Fruit fly (Drosophila melanogaster) whole organism, wandering third instar larva: ENCODE results near the gene CG14130.

ENCODE experiments used
- Hr78 ChIP-seq: fragments of >200 bp; optimal IDR thresholded peaks from 2 replicates; lab custom pipeline; 2017; ENCODE audit warnings: missing biosample characterization, missing genetic modification characterization
- usp ChIP-seq: fragments of >200 bp; optimal IDR thresholded peaks from 2 replicates; lab custom pipeline; 2017; ENCODE audit warnings: missing biosample characterization, missing genetic modification characterization

DNA sequence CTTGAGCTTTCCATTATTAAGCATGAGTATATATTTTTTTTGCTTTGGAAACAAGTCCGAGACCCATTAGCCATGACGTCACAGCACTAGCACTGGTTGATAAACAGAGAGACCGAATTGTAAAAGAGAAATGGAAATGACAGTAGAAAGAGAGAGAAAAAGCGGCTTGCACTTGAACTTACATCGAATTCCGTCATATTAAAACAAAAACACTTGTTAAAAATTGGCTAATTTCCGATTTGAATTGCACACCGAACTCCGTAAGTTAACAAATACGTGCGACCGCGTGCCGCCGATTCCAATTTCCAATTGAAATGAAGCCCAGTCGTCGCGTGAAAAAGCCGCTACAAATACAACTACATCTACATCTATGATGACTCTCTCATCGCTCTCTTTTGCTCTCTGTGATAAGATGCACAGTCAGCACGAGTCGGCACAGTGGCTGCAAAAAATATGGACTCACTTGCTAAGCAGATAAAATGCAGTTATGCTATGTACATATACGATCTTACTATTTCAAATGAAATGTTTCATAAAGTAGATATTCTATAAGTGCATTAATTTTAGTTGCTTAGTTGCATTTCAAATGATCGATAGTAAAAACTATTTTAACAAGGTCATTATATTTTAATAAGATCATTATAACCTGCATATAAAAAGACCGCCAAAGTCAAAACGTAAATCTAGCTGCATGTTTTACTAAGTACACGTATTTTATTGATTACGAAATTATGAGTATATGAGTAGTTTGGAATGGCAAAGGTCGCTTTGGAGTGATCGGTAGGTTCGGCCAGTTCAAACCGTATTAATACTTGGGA lies 4.6 kb downstream of the CG14130 start:
- no peak for TF ChIP-seq Hr78 (GFP tag; lab: Kevin White, UChicago)
- TF ChIP-seq usp (GFP tag; lab: Kevin White, UChicago), result no peak
